Fruit fly (Drosophila melanogaster): ENCODE data around the gene bsh.

bsh gene

dm6 chr2L:19768967-19769366, at the start of gene bsh:
TSS of gene bsh (minus strand) at chr2L:19769067.
- TF ChIP-seq kay (GFP tag; ENCODE audit: borderline replicate concordance) (no peak), CG7045 (GFP tag; optimal IDR thresholded peaks at IDR 0.05) (no peak), CG5204 (GFP tag; optimal IDR thresholded peaks at IDR 0.05) (no peak), CG1620 (GFP tag; optimal IDR thresholded peaks at IDR 0.05) (no peak), tj (GFP tag; optimal IDR thresholded peaks at IDR 0.05) (no peak), Clk (GFP tag; optimal IDR thresholded peaks at IDR 0.05) (no peak), CG7101 (tag; optimal IDR thresholded peaks at IDR 0.05) (no peak), cic (GFP tag; optimal IDR thresholded peaks at IDR 0.05) (no peak), Crg-1 (GFP tag; optimal IDR thresholded peaks at IDR 0.05) (no peak), CG12768 (GFP tag; optimal IDR thresholded peaks at IDR 0.05) (no peak)

DNA sequence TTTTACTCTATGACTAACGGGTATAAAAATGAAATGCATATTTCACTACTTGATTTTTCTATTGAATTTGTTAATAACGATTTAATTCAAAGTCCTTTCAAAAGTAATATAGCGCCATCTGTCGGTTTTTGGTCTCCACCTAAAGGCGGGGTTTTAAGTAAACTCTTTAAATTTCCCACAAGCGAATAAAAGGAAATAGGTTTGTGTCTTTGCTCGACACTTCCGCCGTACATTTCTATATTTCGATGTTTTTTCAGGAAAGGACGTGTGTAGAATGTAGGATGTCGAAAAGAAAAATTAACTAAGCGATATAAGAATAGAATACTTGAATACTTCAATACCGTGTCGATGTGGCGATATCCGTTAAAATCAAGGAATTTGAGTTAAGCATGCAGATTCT, 48.3 kb upstream of the bsh start:
- TF ChIP-seq Crg-1 (GFP tag; optimal IDR thresholded peaks at IDR 0.05) (no peak), kay (GFP tag; ENCODE audit: borderline replicate concordance) (no peak), cic (GFP tag; optimal IDR thresholded peaks at IDR 0.05) (no peak), Mnt (GFP tag; optimal IDR thresholded peaks at IDR 0.05) (no peak), CG1620 (GFP tag; optimal IDR thresholded peaks at IDR 0.05) (no peak), bab1 (GFP tag; optimal IDR thresholded peaks at IDR 0.05) (no peak), Hr96 (GFP tag; optimal IDR thresholded peaks at IDR 0.05) (no peak), CG5204 (GFP tag; optimal IDR thresholded peaks at IDR 0.05) (no peak), CG12768 (GFP tag; optimal IDR thresholded peaks at IDR 0.05) (no peak)

dm6 chr2L:19814432-19814831, 45.6 kb upstream of the bsh start, which contains the start of gene CG13962:
TSS of gene CG13962 (minus strand) at chr2L:19814532.
- TF ChIP-seq pad (GFP tag; optimal IDR thresholded peaks at IDR 0.05) (no peak), CG11617 (GFP tag; optimal IDR thresholded peaks at IDR 0.05) (no peak), Hr96 (GFP tag; optimal IDR thresholded peaks at IDR 0.05) (no peak), tj (GFP tag; optimal IDR thresholded peaks at IDR 0.05) (no peak), CG5204 (GFP tag; optimal IDR thresholded peaks at IDR 0.05) (no peak), kay (GFP tag; ENCODE audit: borderline replicate concordance) (no peak), bab1 (GFP tag; optimal IDR thresholded peaks at IDR 0.05) (no peak), CG14711 (tag; optimal IDR thresholded peaks at IDR 0.05) (no peak), CG7101 (tag; optimal IDR thresholded peaks at IDR 0.05) (no peak), Clk (GFP tag; optimal IDR thresholded peaks at IDR 0.05) (no peak), CG7045 (GFP tag; optimal IDR thresholded peaks at IDR 0.05) (no peak), ovo (GFP tag; optimal IDR thresholded peaks at IDR 0.05) (no peak), CG33017 (tag; optimal IDR thresholded peaks at IDR 0.05) (no peak), CG12768 (GFP tag; optimal IDR thresholded peaks at IDR 0.05) (no peak), Crg-1 (GFP tag; optimal IDR thresholded peaks at IDR 0.05) (no peak), cnc (optimal IDR thresholded peaks at IDR 0.05) (no peak), toe (GFP tag; optimal IDR thresholded peaks at IDR 0.05) (no peak)

- TF ChIP-seq Hr96 (GFP tag; optimal IDR thresholded peaks at IDR 0.05), result no peak
- no peak for TF ChIP-seq kay (GFP tag; ENCODE audit: borderline replicate concordance)
- no peak for TF ChIP-seq CG33017 (tag; optimal IDR thresholded peaks at IDR 0.05)
- TF ChIP-seq toe (GFP tag; optimal IDR thresholded peaks at IDR 0.05), result no peak
- TF ChIP-seq CG11617 (GFP tag; optimal IDR thresholded peaks at IDR 0.05), result no peak
- TF ChIP-seq CG12768 (GFP tag; optimal IDR thresholded peaks at IDR 0.05), result no peak
- no peak for TF ChIP-seq CG14711 (tag; optimal IDR thresholded peaks at IDR 0.05)
- no peak for TF ChIP-seq cic (GFP tag; optimal IDR thresholded peaks at IDR 0.05)
- TF ChIP-seq Mnt (GFP tag; optimal IDR thresholded peaks at IDR 0.05), result no peak
- TF ChIP-seq Crg-1 (GFP tag; optimal IDR thresholded peaks at IDR 0.05), result no peak
- no peak for TF ChIP-seq pad (GFP tag; optimal IDR thresholded peaks at IDR 0.05)
- no peak for TF ChIP-seq CG7045 (GFP tag; optimal IDR thresholded peaks at IDR 0.05)
- no peak for TF ChIP-seq CG5204 (GFP tag; optimal IDR thresholded peaks at IDR 0.05)
Observed at dm6 chr2L:19810642-19811041, 41.8 kb upstream of the bsh start.

- TF ChIP-seq CG7101 (tag; optimal IDR thresholded peaks at IDR 0.05) (no peak), CG5204 (GFP tag; optimal IDR thresholded peaks at IDR 0.05) (no peak), tj (GFP tag; optimal IDR thresholded peaks at IDR 0.05) (no peak)
Observed at dm6 chr2L:19809515-19810049, 40.7 kb upstream of the bsh start.

DNA sequence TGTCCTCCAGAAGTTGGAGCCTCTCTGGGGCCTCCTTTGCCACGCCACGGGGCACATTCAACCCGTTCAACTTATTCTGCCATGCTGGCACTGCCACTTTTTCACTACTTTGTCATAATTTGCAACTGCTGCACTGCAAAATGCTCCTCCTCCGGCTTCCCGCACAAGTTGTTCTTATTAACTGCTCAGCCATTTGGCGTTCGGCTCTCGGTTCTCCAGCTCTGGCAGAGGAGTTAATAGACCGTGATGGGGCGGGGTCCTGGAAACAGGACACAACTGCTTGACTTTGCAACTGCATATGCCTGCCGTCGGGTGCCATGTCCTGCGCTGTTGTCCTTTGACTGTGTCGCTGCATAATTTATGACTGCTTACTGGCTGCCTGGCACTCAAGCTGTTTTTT, 36.1 kb upstream of the bsh start:
- TF ChIP-seq pad (GFP tag; optimal IDR thresholded peaks at IDR 0.05) (no peak), CG7101 (tag; optimal IDR thresholded peaks at IDR 0.05) (no peak), cnc (optimal IDR thresholded peaks at IDR 0.05) (no peak), CG7045 (GFP tag; optimal IDR thresholded peaks at IDR 0.05) (no peak), cic (GFP tag; optimal IDR thresholded peaks at IDR 0.05) (no peak), tj (GFP tag; optimal IDR thresholded peaks at IDR 0.05) (no peak), toe (GFP tag; optimal IDR thresholded peaks at IDR 0.05) (no peak), CG5204 (GFP tag; optimal IDR thresholded peaks at IDR 0.05) (no peak), Clk (GFP tag; optimal IDR thresholded peaks at IDR 0.05) (no peak), CG33017 (tag; optimal IDR thresholded peaks at IDR 0.05) (no peak), CG14711 (tag; optimal IDR thresholded peaks at IDR 0.05) (no peak)

DNA sequence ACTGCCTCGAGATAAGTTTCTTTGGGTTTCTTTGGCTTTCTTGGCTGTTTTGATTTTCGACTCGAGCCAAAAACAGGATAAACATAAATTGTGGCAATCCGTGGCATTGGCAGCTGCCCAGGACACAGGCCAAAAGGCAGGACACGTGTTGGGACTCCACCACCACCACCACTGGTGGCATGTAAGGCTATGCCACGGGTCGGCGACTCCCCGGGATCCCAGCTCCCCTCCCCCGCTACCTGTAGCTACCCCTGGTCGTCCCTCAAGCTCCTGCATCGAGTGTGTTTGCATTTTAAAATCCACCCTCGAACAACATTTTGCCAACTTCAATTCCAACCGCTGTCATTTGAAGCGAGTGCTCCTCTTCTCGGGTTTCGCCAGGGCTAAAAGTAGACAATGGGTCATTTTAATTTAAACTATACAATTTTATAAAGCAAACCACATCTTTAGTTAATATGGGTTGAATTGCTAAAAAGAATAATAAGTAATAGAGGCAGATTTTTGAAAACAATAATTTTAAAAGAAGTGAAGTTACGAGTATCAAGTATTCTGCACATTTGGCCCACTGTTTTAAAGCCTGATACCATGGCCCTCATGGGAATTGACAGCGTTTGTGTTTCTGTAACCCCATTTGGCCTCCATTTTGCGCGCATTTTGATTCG, 33.2 kb upstream of the bsh start:
- no peak for TF ChIP-seq cnc (optimal IDR thresholded peaks at IDR 0.05)
- no peak for TF ChIP-seq CG11617 (GFP tag; optimal IDR thresholded peaks at IDR 0.05)
- TF ChIP-seq ovo (GFP tag; optimal IDR thresholded peaks at IDR 0.05), result no peak
- TF ChIP-seq Mnt (GFP tag; optimal IDR thresholded peaks at IDR 0.05), result no peak

All from whole organism, adult.